Fruit fly (Drosophila melanogaster) whole organism, prepupa: ENCODE measurements around the gene CG2124.

Experiments
- Blimp-1 ChIP-seq: fragments of 200-800 bp; sonication (Bioruptor generic); optimal IDR thresholded peaks from 3 replicates; lab custom pipeline; 2017; ENCODE audit warnings: missing biosample characterization, missing genetic modification characterization, mild to moderate bottlenecking, moderate library complexity, missing genetic modification reagents
- CG11294 ChIP-seq: fragments of 200-800 bp; sonication (Bioruptor generic); IDR thresholded peaks from 2 replicates; pipeline ENCODE4 v1.3.6; 2022; ENCODE audit warnings: missing biosample characterization, missing genetic modification characterization
- CG11902 ChIP-seq: fragments of 200-800 bp; sonication (Bioruptor generic); optimal IDR thresholded peaks from 3 replicates; lab custom pipeline; 2016; ENCODE audit warnings: missing biosample characterization, missing genetic modification characterization
- CG16779 ChIP-seq: fragments of 200-800 bp; sonication (Bioruptor generic); optimal IDR thresholded peaks from 3 replicates; lab custom pipeline; 2017; ENCODE audit warnings: missing biosample characterization, mild to moderate bottlenecking, missing genetic modification characterization
- CG6163 ChIP-seq: fragments of 200-800 bp; sonication (Bioruptor generic); IDR thresholded peaks from 3 replicates; pipeline ENCODE4 v1.3.6; 2022; ENCODE audit warnings: missing biosample characterization, missing genetic modification characterization
- CG6276 ChIP-seq: fragments of 200-800 bp; sonication (Bioruptor generic); optimal IDR thresholded peaks from 2 replicates; lab custom pipeline; 2017; ENCODE audit warnings: missing biosample characterization, mild to moderate bottlenecking, missing genetic modification characterization
- CG6808 ChIP-seq: fragments of 200-800 bp; sonication (Bioruptor generic); optimal IDR thresholded peaks from 3 replicates; lab custom pipeline; 2017; ENCODE audit warnings: missing biosample characterization, missing genetic modification characterization, mild to moderate bottlenecking, moderate library complexity, missing genetic modification reagents
- CG7368 ChIP-seq: fragments of 200-800 bp; sonication (Bioruptor generic); optimal IDR thresholded peaks from 3 replicates; lab custom pipeline; 2016; ENCODE audit warnings: missing biosample characterization, missing genetic modification characterization
- Ets21C ChIP-seq: fragments of 200-800 bp; sonication (Bioruptor generic); optimal IDR thresholded peaks from 3 replicates; lab custom pipeline; 2016; ENCODE audit warnings: missing biosample characterization, missing genetic modification characterization
- dac ChIP-seq: fragments of 200-800 bp; sonication (Bioruptor generic); optimal IDR thresholded peaks from 2 replicates; lab custom pipeline; 2017; ENCODE audit warnings: missing biosample characterization, mild to moderate bottlenecking, missing genetic modification characterization
- dsx ChIP-seq: fragments of 200-800 bp; optimal IDR thresholded peaks from 3 replicates; lab custom pipeline; 2019; ENCODE audit warnings: missing biosample characterization, mild to moderate bottlenecking, missing genetic modification characterization, moderate library complexity; ENCODE audit not compliant: poor library complexity, severe bottlenecking
- eg ChIP-seq: fragments of 200-800 bp; sonication (Bioruptor generic); IDR thresholded peaks from 3 replicates; pipeline ENCODE4 v1.3.6; 2022; ENCODE audit warnings: missing biosample characterization, missing genetic modification characterization
- fd59A ChIP-seq: fragments of 200-800 bp; sonication (Bioruptor generic); optimal IDR thresholded peaks from 2 replicates; lab custom pipeline; 2017; ENCODE audit warnings: missing biosample characterization, mild to moderate bottlenecking, missing genetic modification characterization, missing genetic modification reagents
- net ChIP-seq: fragments of 200-800 bp; sonication (Bioruptor generic); optimal IDR thresholded peaks from 3 replicates; lab custom pipeline; 2016; ENCODE audit warnings: missing biosample characterization, missing genetic modification characterization

- TF ChIP-seq CG7368 (peak; percentile 60), Ets21C (no peak), fd59A (GFP tag; lab: Kevin White, UChicago) (peak; percentile 46), CG11902 (GFP tag; lab: Kevin White, UChicago) (no peak), CG6163 (GFP tag; lab: Robert Waterston, UW) (peak; percentile 62), CG11294 (GFP tag; lab: Robert Waterston, UW) (no peak), CG16779 (peak; percentile 5), CG6808 (GFP tag; lab: Kevin White, UChicago) (peak; percentile 33), net (peak; percentile 29), eg (GFP tag; lab: Robert Waterston, UW) (no peak; the same call in 2 of the 3 replicates), CG6276 (GFP tag; lab: Kevin White, UChicago) (peak; percentile 14), dsx (GFP tag; lab: Kevin White, UChicago) (peak; percentile 58), dac (no peak), Blimp-1 (GFP tag; lab: Kevin White, UChicago) (no peak)
These were observed 14.4 kb upstream of the CG2124 start for dm6 chrX:10581476-10581875.
